Worm (Caenorhabditis elegans): ENCODE results near the gene clc-9.

The clc-9 gene

DNA sequence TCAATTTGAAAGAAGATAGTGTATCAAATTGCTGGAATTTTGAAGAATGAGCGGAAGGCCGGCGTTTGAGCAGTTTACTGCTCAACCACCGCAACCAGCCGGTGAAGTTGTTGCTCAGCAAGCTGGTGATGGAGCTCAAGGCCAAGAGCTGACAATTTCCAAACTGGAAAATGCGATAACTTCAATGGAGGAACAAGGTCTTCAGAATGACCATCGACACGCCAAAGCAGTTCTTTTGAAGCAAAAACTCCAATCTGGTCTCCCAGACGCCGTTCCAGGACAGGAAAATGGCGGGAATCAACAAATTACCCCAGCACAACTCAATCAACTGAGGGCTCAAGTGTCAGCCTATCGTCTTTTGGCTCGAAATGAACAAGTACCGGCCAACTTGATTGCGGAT lies 13.3 kb downstream of the clc-9 start:
- TF ChIP-seq hlh-1 (tag; optimal IDR thresholded peaks at IDR 0.05) = no peak
- no peak for TF ChIP-seq drap-1 (GFP tag; optimal IDR thresholded peaks at IDR 0.05)
- no peak for TF ChIP-seq elt-3 (tag; optimal IDR thresholded peaks at IDR 0.05)
- no peak for TF ChIP-seq flh-1 (GFP tag; optimal IDR thresholded peaks at IDR 0.05)

DNA sequence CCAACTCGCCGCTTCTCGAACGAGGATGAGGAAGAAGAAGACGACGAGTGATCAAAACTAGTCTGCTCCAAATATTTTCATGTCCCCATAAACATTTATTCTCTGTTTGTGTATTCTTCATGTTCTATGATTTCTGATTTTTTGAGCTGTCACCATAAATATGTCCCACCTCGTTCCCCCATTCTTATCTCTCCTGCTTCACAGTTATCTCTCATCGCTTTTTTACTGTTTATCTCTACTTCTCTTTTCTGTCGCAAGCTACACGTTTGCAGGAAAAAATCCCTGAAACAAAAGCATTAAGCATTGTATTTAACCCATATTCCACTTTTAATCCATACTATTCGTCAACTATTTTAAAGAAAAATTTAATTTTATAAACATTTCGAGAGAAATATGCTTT lies 18.0 kb downstream of the clc-9 start:
- TF ChIP-seq nhr-76 (tag; optimal IDR thresholded peaks at IDR 0.05) (no peak), ceh-43 (GFP tag; optimal IDR thresholded peaks at IDR 0.05) (no peak), pha-4 (tag; optimal IDR thresholded peaks at IDR 0.05) (no peak), nhr-237 (tag; optimal IDR thresholded peaks at IDR 0.05) (no peak), sptf-1 (tag; optimal IDR thresholded peaks at IDR 0.05) (no peak), mls-2 (tag; optimal IDR thresholded peaks at IDR 0.05) (no peak), sem-2 (GFP tag; optimal IDR thresholded peaks at IDR 0.05) (no peak), flh-1 (GFP tag; optimal IDR thresholded peaks at IDR 0.05) (no peak), lsy-2 (tag; optimal IDR thresholded peaks at IDR 0.05) (no peak)

DNA sequence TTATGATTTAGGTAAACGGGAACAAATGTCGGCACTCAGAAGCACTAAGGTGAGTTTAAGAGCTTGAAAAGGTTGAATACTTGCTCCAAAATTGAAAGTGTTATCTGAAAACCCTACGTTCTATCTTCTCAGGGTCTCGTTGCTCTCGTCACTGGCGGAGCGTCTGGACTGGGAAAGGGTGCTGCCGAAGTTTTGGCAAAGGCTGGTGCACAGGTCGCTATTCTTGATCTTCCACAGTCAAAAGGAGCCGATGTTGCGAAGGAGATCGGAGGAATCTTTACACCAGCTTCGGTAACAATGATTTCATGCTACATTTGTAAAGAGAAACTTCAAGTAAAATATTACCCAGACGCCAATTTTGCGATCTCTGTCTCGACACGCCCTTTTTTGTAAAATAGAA lies 18.5 kb downstream of the clc-9 start, which contains the start of gene ard-1:
TSS of gene ard-1 (plus strand) at position 12 of the 400 bp plus-strand sequence.
- TF ChIP-seq cnd-1 (tag; optimal IDR thresholded peaks at IDR 0.05) = no peak
- TF ChIP-seq tbx-8 (GFP tag; optimal IDR thresholded peaks at IDR 0.05) = no peak
- no peak for TF ChIP-seq lin-32 (GFP tag; optimal IDR thresholded peaks at IDR 0.05)
- no peak for TF ChIP-seq ceh-83 (GFP tag; optimal IDR thresholded peaks at IDR 0.05)
- TF ChIP-seq ceh-39 (tag; optimal IDR thresholded peaks at IDR 0.05) = no peak
- no peak for TF ChIP-seq nhr-76 (tag; optimal IDR thresholded peaks at IDR 0.05)
- TF ChIP-seq lin-13 (tag; optimal IDR thresholded peaks at IDR 0.05) = no peak
- TF ChIP-seq elt-3 (tag; optimal IDR thresholded peaks at IDR 0.05) = no peak
- TF ChIP-seq unc-62 (GFP tag; optimal IDR thresholded peaks at IDR 0.05) = no peak
- TF ChIP-seq unc-39 (tag; optimal IDR thresholded peaks at IDR 0.05) = no peak
- no peak for TF ChIP-seq hlh-1 (tag; optimal IDR thresholded peaks at IDR 0.05)
- TF ChIP-seq ham-2 (GFP tag; optimal IDR thresholded peaks at IDR 0.05) = no peak
- no peak for TF ChIP-seq mab-5 (tag; optimal IDR thresholded peaks at IDR 0.05)

DNA sequence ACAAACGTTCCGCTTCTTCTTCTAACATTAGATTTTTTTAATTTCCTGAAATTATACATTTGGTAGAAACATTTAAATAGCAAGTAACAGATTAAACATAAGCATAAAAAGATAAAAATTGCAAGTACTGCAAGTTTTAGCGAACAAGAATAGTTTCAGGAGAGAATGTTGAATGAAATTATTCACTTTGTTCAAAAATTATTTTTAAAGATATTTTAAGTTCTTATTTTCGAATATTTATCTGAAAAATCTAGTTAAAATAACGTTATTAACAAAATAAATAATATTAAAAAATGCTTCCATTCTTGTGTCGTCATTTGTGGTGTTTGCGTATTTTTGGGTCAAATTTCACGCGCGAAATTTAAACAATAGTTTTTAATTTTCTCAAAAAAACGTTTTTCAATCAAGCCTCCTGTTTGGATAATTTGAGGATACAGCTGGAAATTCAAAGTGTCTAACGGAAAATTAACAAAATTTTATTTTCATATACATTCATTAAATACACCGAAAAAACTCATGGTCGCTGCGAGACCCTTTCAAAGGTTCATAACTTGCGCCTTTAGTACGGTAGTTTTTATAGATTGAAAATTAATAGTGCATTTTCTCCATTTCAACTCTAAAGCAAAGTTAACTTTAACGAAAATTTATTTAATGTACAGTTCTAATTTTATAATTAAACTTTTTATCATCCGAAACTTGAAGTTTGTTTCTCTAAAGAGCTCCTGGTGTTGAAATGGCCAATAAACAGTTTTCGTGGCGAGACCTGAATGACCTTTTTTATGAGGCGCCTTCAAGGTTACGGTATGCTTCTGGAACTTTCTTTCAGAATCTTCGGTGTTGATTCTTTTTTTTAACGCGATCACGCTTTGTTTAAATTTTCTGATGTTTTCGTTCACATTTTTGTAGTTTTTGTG lies 29.8 kb downstream of the clc-9 start, which contains the start of gene skih-2:
TSS of gene skih-2 (minus strand) at position 51 of the 914 bp plus-strand sequence.
- TF ChIP-seq lsy-2 (tag; optimal IDR thresholded peaks at IDR 0.05) = peak; percentile 65
- no peak for TF ChIP-seq nhr-12 (tag; optimal IDR thresholded peaks at IDR 0.05)
- TF ChIP-seq drap-1 (GFP tag; optimal IDR thresholded peaks at IDR 0.05) = no peak
- TF ChIP-seq flh-1 (GFP tag; optimal IDR thresholded peaks at IDR 0.05) = no peak
- peak; percentile 26 for TF ChIP-seq pha-4 (tag; optimal IDR thresholded peaks at IDR 0.05)
- no peak for TF ChIP-seq ceh-43 (GFP tag; optimal IDR thresholded peaks at IDR 0.05)
- peak; percentile 89 for TF ChIP-seq ces-1 (GFP tag; optimal IDR thresholded peaks at IDR 0.05)
- TF ChIP-seq ceh-39 (tag; optimal IDR thresholded peaks at IDR 0.05) = no peak
- no peak for TF ChIP-seq nhr-28 (tag; optimal IDR thresholded peaks at IDR 0.05)
- TF ChIP-seq unc-39 (tag; optimal IDR thresholded peaks at IDR 0.05) = peak; percentile 64
- TF ChIP-seq ztf-11 (tag; optimal IDR thresholded peaks at IDR 0.05) = no peak
- peak; percentile 27 for TF ChIP-seq nhr-237 (tag; optimal IDR thresholded peaks at IDR 0.05)
- no peak for TF ChIP-seq sem-2 (GFP tag; optimal IDR thresholded peaks at IDR 0.05)
- no peak for TF ChIP-seq mab-5 (tag; optimal IDR thresholded peaks at IDR 0.05)
- no peak for TF ChIP-seq blmp-1 (tag; optimal IDR thresholded peaks at IDR 0.05)
- no peak for TF ChIP-seq ham-2 (GFP tag; optimal IDR thresholded peaks at IDR 0.05)
- TF ChIP-seq ceh-83 (GFP tag; optimal IDR thresholded peaks at IDR 0.05) = no peak
- no peak for TF ChIP-seq cnd-1 (tag; optimal IDR thresholded peaks at IDR 0.05)
- no peak for TF ChIP-seq unc-62 (GFP tag; optimal IDR thresholded peaks at IDR 0.05)
- TF ChIP-seq elt-1 (tag; optimal IDR thresholded peaks at IDR 0.05; ENCODE audit: borderline replicate concordance, insufficient read depth) = no peak
- TF ChIP-seq snpc-4 (tag; optimal IDR thresholded peaks at IDR 0.05) = no peak
- peak; percentile 32 for TF ChIP-seq mep-1 (tag; optimal IDR thresholded peaks at IDR 0.05)

DNA sequence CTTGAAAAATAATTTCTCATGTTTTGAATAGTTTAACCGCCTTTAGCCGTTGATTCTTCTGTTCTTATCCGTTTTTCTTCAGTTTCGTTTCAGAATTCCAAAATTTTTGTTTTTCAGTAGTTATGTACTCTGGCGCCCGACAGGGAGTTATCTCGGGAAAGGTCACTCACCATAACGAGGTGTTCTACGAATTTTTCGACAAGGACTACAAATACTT lies 30.4 kb downstream of the clc-9 start, which contains the start of gene F01G4.4:
TSS of gene F01G4.4 (plus strand) at position 118 of the 217 bp plus-strand sequence.
- TF ChIP-seq cnd-1 (tag; optimal IDR thresholded peaks at IDR 0.05) (no peak), sptf-1 (tag; optimal IDR thresholded peaks at IDR 0.05) (no peak), nhr-76 (tag; optimal IDR thresholded peaks at IDR 0.05) (no peak), tbx-8 (GFP tag; optimal IDR thresholded peaks at IDR 0.05) (no peak), mls-2 (tag; optimal IDR thresholded peaks at IDR 0.05) (no peak)

Measured in whole organism, mixed stage, embryonic.